Worm (Caenorhabditis elegans): Measurements from ENCODE around the gene clec-190.

Gene clec-190

DNA sequence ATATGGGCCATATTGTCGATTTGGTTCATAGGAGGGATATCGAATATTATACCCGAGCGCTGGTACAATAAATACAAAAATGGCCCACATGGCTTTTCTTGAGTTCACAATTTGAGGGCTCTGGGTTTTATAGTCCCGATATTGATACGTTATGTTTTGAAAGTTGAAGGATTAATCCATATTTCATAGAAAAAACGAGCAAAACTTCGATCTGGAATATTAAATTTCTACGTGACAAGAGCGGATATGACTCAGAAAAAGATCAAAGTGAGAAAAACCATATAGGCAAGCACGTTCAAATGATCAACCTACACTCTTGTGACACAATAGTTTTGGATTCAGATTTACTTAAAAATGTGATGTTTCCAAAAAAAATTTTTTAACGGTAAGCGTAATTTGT, 5.8 kb upstream of the clec-190 start, which contains the start of gene col-135:
Gene col-135 (minus strand): TSS at position 101 of the 400 bp plus-strand sequence.
- TF ChIP-seq nhr-28 (tag; optimal IDR thresholded peaks at IDR 0.05): no peak
- TF ChIP-seq nhr-76 (tag; optimal IDR thresholded peaks at IDR 0.05): no peak
- no peak for TF ChIP-seq elt-1 (tag; optimal IDR thresholded peaks at IDR 0.05; ENCODE audit: borderline replicate concordance, insufficient read depth)
- no peak for TF ChIP-seq mep-1 (tag; optimal IDR thresholded peaks at IDR 0.05)

DNA sequence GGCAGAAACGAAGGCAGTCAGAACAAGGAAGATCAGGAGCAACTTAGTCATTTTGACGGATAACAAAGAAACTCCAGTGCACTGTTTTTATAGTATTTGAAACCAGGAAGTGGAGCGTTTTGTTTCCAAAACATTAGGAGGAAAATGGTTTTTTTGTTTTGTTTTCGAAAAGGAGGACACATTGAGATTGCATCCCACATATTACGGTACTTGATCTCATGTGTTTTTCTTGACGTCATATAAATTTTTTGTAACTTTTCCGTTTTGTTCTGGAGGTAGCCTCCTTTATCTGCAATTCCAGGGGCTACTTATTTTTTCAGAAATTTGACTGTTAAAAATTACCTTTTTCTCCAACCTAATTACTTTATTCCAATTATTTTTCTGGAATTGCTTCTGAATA, 1.8 kb upstream of the clec-190 start, which contains the start of gene M199.9:
Gene M199.9 (minus strand): TSS at position 101 of the 400 bp plus-strand sequence.
- no peak for TF ChIP-seq elt-1 (tag; optimal IDR thresholded peaks at IDR 0.05; ENCODE audit: borderline replicate concordance, insufficient read depth)
- TF ChIP-seq unc-120 (tag; optimal IDR thresholded peaks at IDR 0.05; ENCODE audit: poor library complexity, severe bottlenecking): no peak
- TF ChIP-seq drap-1 (GFP tag; optimal IDR thresholded peaks at IDR 0.05): no peak
- no peak for TF ChIP-seq ztf-11 (tag; optimal IDR thresholded peaks at IDR 0.05)
- TF ChIP-seq lsy-2 (tag; optimal IDR thresholded peaks at IDR 0.05): no peak
- no peak for TF ChIP-seq cnd-1 (tag; optimal IDR thresholded peaks at IDR 0.05)
- TF ChIP-seq mls-2 (tag; optimal IDR thresholded peaks at IDR 0.05): no peak
- TF ChIP-seq unc-62 (GFP tag; optimal IDR thresholded peaks at IDR 0.05): no peak
- TF ChIP-seq unc-39 (tag; optimal IDR thresholded peaks at IDR 0.05): no peak
- no peak for TF ChIP-seq snpc-4 (tag; optimal IDR thresholded peaks at IDR 0.05)
- no peak for TF ChIP-seq bed-3 (GFP tag; optimal IDR thresholded peaks at IDR 0.05)

DNA sequence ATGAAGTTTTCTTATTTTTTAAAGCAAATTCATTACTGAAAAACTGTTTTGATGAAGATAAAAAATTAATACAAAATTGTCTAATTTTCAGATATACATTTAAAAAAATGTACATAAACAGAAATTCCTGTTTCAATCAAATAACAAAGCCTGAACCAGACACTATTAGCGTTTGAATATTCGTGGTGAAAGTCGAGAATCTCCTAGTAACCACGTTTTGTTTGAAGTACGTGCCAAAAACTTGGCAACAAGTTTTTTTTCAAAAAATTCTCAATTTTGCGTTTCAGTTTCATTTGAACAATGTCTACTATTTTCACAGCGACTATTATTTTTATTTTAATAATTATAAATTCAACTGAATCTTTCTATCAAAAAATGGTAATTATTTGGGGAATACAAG, 3.0 kb downstream of the clec-190 start, which contains the start of gene M199.7:
Gene M199.7 (plus strand): TSS at position 301 of the 400 bp plus-strand sequence.
- TF ChIP-seq lin-13 (tag; optimal IDR thresholded peaks at IDR 0.05): no peak
- no peak for TF ChIP-seq lin-32 (GFP tag; optimal IDR thresholded peaks at IDR 0.05)
- TF ChIP-seq mep-1 (tag; optimal IDR thresholded peaks at IDR 0.05): no peak
- TF ChIP-seq mab-5 (tag; optimal IDR thresholded peaks at IDR 0.05): no peak
- TF ChIP-seq ces-1 (GFP tag; optimal IDR thresholded peaks at IDR 0.05): no peak
- TF ChIP-seq ceh-43 (GFP tag; optimal IDR thresholded peaks at IDR 0.05): no peak
- TF ChIP-seq nhr-2 (tag; optimal IDR thresholded peaks at IDR 0.05): no peak
- no peak for TF ChIP-seq snpc-4 (tag; optimal IDR thresholded peaks at IDR 0.05)

DNA sequence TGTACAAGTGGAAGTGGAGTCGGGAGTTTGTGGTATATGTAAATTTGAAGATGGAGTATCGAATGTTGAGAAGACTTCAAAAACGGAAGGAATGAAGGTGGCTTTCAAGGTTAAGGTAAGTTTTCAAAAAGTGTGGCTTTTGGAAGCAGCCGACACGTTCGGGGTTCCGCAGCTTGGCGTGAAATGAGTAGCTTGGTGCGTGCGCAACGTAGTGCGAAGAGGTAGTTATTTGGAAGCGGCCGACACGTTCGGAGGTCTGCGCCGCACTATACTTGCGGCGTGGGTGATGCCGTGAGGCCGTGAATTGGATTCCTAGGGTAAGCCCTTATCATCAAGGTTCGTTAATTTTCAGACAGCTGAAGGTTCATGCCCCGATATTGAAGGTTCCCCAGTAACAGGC, 5.2 kb downstream of the clec-190 start, which contains the start of gene clec-189:
Gene clec-189 (plus strand): TSS at position 92 of the 400 bp plus-strand sequence.
- no peak for TF ChIP-seq elt-1 (tag; optimal IDR thresholded peaks at IDR 0.05; ENCODE audit: borderline replicate concordance, insufficient read depth)
- TF ChIP-seq ceh-39 (tag; optimal IDR thresholded peaks at IDR 0.05): no peak
- TF ChIP-seq ceh-43 (GFP tag; optimal IDR thresholded peaks at IDR 0.05): no peak
- no peak for TF ChIP-seq nhr-2 (tag; optimal IDR thresholded peaks at IDR 0.05)
- no peak for TF ChIP-seq nhr-28 (tag; optimal IDR thresholded peaks at IDR 0.05)

DNA sequence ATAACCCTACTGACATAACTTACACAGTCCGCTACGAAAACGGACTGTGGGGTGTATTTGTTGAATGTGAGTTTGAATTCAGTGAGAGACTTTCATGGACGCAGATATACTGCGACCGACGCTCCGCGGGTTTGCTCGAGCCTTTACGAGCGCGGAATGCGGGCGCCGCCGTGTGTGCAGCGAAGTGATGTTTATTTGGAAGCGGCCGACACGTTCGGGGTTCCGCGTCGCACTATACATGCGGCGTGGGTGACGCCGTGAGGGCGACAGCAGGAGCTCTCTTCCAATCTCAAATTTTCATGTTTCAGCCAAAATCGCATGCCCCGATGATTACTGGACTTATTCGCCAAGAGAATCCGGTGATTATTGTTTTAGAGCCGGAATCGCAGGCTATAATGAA, 6.7 kb downstream of the clec-190 start:
- TF ChIP-seq mls-2 (tag; optimal IDR thresholded peaks at IDR 0.05) (no peak), sem-2 (GFP tag; optimal IDR thresholded peaks at IDR 0.05) (no peak), unc-39 (tag; optimal IDR thresholded peaks at IDR 0.05) (no peak), nhr-12 (tag; optimal IDR thresholded peaks at IDR 0.05) (no peak), sptf-1 (tag; optimal IDR thresholded peaks at IDR 0.05) (no peak), mab-5 (tag; optimal IDR thresholded peaks at IDR 0.05) (no peak), lin-32 (GFP tag; optimal IDR thresholded peaks at IDR 0.05) (no peak), drap-1 (GFP tag; optimal IDR thresholded peaks at IDR 0.05) (no peak), elt-3 (tag; optimal IDR thresholded peaks at IDR 0.05) (no peak), ceh-43 (GFP tag; optimal IDR thresholded peaks at IDR 0.05) (no peak), ceh-39 (tag; optimal IDR thresholded peaks at IDR 0.05) (no peak), nhr-76 (tag; optimal IDR thresholded peaks at IDR 0.05) (no peak), nhr-28 (tag; optimal IDR thresholded peaks at IDR 0.05) (no peak), mep-1 (tag; optimal IDR thresholded peaks at IDR 0.05) (no peak)

DNA sequence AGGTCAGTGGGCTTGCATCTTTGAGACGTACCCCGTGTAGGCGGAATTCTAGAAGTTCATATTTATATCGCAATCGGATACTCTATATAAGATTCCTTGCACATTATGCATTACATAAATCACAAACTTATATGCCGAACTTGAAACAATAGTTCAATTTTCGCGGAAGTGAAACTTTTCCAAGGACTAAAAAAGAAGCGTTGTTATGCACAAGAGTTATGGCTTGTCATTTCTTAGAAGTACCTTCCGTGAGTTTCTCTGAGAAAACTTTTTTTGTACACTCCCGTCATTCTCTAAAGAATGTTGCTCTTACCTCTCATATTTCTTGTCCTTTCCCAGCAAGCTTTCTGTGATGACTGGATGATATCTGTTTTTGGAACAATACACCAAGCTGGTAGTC, 7.5 kb downstream of the clec-190 start, which contains the start of gene M199.136:
Gene M199.136 (plus strand): TSS at position 301 of the 400 bp plus-strand sequence.
- TF ChIP-seq nhr-12 (tag; optimal IDR thresholded peaks at IDR 0.05) (no peak), ces-1 (GFP tag; optimal IDR thresholded peaks at IDR 0.05) (no peak), unc-62 (GFP tag; optimal IDR thresholded peaks at IDR 0.05) (no peak), drap-1 (GFP tag; optimal IDR thresholded peaks at IDR 0.05) (no peak), nhr-76 (tag; optimal IDR thresholded peaks at IDR 0.05) (no peak), mep-1 (tag; optimal IDR thresholded peaks at IDR 0.05) (no peak), mab-5 (tag; optimal IDR thresholded peaks at IDR 0.05) (no peak), zip-8 (tag; optimal IDR thresholded peaks at IDR 0.05) (no peak), ztf-11 (tag; optimal IDR thresholded peaks at IDR 0.05) (no peak), M03D4.4 (tag; optimal IDR thresholded peaks at IDR 0.05) (no peak), unc-39 (tag; optimal IDR thresholded peaks at IDR 0.05) (no peak), flh-1 (GFP tag; optimal IDR thresholded peaks at IDR 0.05) (no peak), snpc-4 (tag; optimal IDR thresholded peaks at IDR 0.05) (no peak), elt-3 (tag; optimal IDR thresholded peaks at IDR 0.05) (no peak), ceh-39 (tag; optimal IDR thresholded peaks at IDR 0.05) (no peak)

All from whole organism, mixed stage, embryonic.